Worm (Caenorhabditis elegans) whole organism, L4/young adult: Measurements from ENCODE around the gene F46C5.7.

Experiments
- W03F9.2 ChIP-seq: fragments of 150-350 bp; optimal IDR thresholded peaks from 2 replicates; lab custom pipeline; 2014; ENCODE audit warnings: missing biosample characterization, missing genetic modification characterization
- dao-5 ChIP-seq: sonication (generic microtip); optimal IDR thresholded peaks from 2 replicates; lab custom pipeline; 2016; ENCODE audit warnings: missing genotype, missing genetic modification characterization, moderate library complexity, missing compliant biosample characterization
- him-1 ChIP-seq: sonication (generic microtip); optimal IDR thresholded peaks from 2 replicates; lab custom pipeline; 2016; ENCODE audit warnings: missing genotype, missing genetic modification reagents, missing genetic modification characterization, missing compliant biosample characterization

The F46C5.7 gene

DNA sequence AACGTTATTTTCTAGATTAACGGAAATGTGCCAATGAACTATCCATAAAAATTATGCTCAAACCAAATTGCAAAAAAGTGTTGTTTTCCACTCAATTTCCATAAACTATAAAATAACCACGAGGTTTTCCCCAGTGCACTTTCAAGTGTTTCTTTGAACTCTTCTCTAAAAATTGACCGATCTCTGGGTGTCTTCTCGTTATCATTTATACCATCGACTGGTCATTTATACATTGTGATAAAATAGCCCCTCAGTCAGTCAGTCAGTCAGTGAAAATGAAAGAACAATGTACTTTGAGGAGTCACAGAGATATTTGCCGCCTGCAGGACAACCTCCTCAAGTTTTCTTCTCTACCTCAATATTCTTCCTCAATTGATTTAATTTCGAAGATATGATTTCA lies 6.8 kb downstream of the F46C5.7 start:
- no peak for TF ChIP-seq dao-5 (tag; lab: Kevin White, UChicago)
- TF ChIP-seq him-1 (tag; lab: Kevin White, UChicago): no peak
- no peak for TF ChIP-seq W03F9.2 (tag; lab: Kevin White, UChicago)

DNA sequence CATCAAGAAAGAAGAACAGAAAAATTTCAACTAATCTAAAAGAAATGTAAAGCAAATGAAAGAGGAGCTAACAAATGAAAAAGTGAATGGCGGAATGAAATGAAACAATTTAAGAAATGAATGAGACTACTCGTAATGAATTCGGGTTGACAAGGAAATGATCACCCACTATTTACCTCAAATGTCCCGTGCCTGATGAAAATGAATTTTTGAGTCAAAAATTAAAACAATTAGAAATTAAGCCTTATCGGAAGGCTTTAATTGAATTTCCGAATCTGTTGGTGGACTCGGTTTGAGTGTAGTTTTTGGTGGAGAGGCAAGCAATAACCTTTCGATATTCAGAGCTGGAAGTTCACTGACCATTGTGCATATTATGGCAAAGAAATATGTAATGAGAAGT lies 9.9 kb downstream of the F46C5.7 start:
- TF ChIP-seq W03F9.2 (tag; lab: Kevin White, UChicago) (no peak), him-1 (tag; lab: Kevin White, UChicago) (no peak), dao-5 (tag; lab: Kevin White, UChicago) (no peak)

DNA sequence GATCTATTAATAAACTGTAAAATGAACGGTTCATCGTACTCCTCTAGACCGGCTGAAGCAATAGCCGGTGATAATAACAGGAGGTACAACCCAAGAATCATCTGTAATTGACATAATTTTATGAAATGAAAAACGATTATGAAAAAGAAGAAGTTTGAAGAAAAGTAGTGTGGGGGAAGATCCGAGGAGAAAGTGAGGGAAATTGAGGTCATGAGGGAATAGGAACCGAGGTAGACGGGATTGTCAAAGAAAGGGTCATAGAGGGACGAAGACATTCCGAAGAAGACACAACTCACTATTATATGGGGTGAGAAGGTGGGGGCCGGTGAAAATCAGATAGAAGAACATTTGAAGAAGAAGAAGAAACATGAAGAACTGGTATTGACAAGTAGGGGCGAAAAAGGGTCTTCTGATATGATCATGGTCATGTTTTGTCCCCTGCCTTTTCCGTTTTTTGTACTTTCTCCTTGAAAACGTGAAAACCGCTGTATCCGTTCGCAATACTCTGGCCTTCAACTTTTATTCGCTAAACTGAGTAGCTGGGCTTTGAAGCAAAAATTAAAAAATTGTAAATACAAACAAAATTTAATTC lies 13.0 kb downstream of the F46C5.7 start, which contains the start of gene oac-46:
TSS of gene oac-46 (minus strand) at position 101 of the 592 bp plus-strand sequence.
- TF ChIP-seq him-1 (tag; lab: Kevin White, UChicago) (no peak), dao-5 (tag; lab: Kevin White, UChicago) (no peak), W03F9.2 (tag; lab: Kevin White, UChicago) (no peak)

DNA sequence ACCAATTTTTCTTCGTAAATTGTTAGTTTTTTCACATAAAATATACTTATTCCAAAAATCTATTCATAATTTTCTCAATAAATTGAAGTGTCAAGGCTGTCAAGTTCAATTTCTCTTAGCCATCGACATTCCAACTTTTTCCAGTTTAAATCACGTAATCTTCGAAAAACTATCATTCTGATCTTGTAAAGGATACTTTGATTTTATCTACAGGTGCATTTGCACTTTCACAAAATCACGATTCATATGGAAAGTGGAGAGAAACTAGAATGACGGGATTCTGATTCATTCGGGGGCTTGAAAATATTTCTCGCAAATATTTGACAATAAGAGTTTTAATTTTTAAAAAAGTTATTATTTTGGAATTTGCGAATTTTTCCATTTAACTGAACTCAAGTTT lies 14.1 kb downstream of the F46C5.7 start:
- TF ChIP-seq him-1 (tag; lab: Kevin White, UChicago) (no peak), W03F9.2 (tag; lab: Kevin White, UChicago) (no peak), dao-5 (tag; lab: Kevin White, UChicago) (no peak)

DNA sequence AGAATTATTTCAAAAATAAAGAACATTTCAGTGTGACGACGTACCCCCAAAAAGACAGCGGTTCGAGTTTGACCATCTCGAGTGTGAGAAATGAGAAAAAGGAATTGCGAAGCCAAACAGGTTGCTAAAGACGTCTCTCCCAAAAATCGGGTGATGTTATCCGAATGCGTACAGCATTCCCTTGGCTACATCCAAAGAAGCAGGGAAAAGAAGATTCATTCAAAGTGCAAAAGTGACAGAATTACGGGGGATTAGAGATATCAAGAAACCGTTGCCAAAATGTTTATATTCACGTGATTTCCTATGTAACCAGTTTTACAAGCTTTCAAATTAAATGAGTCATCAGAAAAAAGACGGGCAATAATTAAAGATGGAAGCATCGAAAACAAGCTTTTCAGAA lies 14.8 kb downstream of the F46C5.7 start:
- TF ChIP-seq W03F9.2 (tag; lab: Kevin White, UChicago) (no peak), dao-5 (tag; lab: Kevin White, UChicago) (no peak)

DNA sequence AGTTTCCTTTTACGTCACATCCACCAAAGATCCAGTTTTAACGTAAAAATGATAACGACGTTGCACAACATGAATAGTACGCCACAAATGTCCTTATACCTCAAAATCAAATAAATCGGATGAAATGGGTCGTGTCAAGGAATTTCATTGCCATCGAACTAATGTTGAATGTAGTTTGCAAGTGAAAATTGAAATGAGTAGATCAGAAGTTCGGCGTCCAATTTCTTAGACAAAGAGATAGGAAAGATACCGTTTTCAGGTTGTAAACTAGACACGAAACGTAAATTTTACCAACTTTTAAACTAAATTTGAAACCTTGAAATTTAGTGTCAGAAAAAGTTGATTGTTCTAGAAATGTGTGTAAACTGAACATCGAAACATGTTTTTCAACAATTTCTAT lies 15.7 kb downstream of the F46C5.7 start:
- TF ChIP-seq W03F9.2 (tag; lab: Kevin White, UChicago) (no peak), dao-5 (tag; lab: Kevin White, UChicago) (no peak), him-1 (tag; lab: Kevin White, UChicago) (no peak)

DNA sequence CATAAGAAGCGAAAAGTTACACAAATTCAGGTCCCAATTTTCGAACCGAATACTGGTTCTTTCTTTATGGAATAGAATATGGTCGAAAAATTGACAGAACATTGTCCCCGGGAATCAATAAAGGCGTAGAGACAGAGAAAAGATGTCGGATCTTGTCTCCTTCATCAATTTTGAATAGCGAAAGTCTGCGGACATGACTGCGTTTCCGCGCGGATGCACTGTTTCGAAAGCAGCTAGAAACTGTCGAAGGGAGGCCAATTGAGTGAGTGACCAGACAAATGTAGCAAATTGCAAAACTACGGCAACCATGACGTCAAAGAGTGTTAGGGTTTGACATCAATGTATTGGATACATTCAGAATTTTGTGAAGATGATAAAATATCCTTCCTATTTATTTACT lies 17.4 kb downstream of the F46C5.7 start:
- no peak for TF ChIP-seq W03F9.2 (tag; lab: Kevin White, UChicago)
- TF ChIP-seq him-1 (tag; lab: Kevin White, UChicago): no peak
- TF ChIP-seq dao-5 (tag; lab: Kevin White, UChicago): no peak

DNA sequence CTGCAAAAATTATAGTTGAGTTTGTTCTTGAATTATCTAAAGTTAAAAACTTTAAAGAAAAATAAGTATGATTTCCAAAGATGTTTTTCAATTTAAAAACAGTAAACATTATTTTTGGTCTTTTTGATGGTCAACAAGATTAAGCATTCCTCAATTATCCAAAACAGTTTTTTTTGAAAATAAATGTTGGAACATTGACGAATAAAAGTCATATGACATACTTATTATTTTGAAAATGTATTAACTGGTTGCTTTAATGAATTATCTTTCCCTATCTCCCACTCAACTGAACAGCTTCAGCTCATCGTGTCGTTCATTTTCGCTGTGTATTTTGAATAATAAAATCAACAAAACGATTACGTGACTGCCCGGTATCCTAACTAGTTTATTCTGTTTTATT lies 17.9 kb downstream of the F46C5.7 start:
- TF ChIP-seq dao-5 (tag; lab: Kevin White, UChicago): no peak
- TF ChIP-seq W03F9.2 (tag; lab: Kevin White, UChicago): no peak
- TF ChIP-seq him-1 (tag; lab: Kevin White, UChicago): no peak

DNA sequence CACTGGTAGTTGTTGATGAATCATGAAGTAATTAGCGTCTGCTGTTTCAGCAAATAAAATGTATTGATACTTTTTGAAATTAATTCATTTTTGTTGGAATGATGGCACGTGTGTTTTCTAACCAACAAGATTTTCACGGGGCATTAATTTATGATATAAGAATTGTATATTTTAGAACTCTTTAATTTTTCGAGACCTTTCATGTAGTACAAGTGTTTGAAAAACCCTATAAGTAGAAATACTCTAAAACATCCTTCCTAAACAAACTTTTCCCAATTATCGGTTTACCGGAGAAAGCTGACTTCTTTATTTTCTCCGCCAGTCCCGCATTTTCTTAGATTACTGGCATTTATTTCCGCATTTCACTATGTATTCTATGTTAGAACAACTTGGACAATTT lies 20.5 kb downstream of the F46C5.7 start, which contains the start of gene snb-6:
TSS of gene snb-6 (minus strand) at position 101 of the 400 bp plus-strand sequence.
- TF ChIP-seq him-1 (tag; lab: Kevin White, UChicago) (no peak), dao-5 (tag; lab: Kevin White, UChicago) (no peak)

DNA sequence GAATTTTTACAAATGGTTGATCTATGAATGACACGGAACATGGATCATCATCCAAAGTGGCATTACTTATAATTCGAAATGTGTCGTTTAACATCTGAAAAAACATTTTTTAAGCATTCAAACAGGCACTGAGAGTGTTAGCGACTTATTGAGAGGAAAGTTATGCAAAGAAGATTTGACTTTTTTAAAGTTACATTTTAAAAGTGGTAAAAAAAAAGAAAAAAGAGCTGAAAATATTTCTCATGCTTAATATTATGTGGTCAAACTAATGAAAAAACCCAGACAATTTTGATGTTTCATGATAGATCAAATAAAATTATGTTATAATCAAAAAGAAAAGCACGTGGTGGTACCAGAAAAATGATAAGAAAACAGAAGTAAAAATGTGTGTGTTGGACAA lies 26.0 kb downstream of the F46C5.7 start, which contains the start of gene npr-20:
TSS of gene npr-20 (minus strand) at position 101 of the 400 bp plus-strand sequence.
- TF ChIP-seq dao-5 (tag; lab: Kevin White, UChicago): no peak
- no peak for TF ChIP-seq W03F9.2 (tag; lab: Kevin White, UChicago)
- TF ChIP-seq him-1 (tag; lab: Kevin White, UChicago): no peak

DNA sequence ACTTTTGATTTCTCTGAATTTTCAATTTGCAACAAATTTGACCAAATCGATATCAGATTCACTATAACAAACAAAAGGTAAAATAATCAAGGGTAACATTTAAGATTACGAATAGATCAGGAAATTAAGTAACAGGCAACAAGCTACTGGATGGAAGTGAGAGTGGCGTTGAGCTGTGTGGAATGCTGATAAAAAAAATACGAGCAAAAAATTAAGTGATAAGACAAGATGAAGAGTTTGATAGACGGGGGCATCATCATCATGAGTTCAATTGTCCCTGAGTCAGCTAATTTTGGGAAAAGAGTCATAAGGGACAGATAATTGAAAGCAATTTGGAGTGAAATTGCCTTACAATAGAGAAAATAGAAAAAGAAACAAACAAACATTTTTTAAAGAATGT lies 27.7 kb downstream of the F46C5.7 start:
- TF ChIP-seq W03F9.2 (tag; lab: Kevin White, UChicago) (no peak), him-1 (tag; lab: Kevin White, UChicago) (no peak), dao-5 (tag; lab: Kevin White, UChicago) (no peak)

DNA sequence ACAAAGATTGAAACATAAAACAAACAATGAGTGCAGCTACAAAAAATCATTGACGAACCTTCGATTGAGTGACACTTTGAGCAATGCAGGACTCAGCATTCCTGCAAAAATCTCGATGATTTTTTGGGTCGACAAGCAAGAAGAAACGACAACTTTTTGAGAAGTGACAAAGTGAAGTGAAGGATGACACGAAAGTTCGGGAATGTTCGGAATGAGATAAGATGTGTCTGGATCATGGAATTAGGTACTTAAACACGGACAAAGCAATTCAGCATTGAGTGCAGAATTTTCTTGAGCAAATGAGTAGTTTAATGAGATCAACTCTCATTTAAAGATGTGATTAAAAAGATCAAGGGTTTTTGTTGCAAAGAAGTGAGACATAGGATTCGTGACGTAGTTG lies 34.7 kb downstream of the F46C5.7 start, which contains the start of gene T07D4.2:
TSS of gene T07D4.2 (minus strand) at position 101 of the 400 bp plus-strand sequence.
- TF ChIP-seq W03F9.2 (tag; lab: Kevin White, UChicago) (no peak), him-1 (tag; lab: Kevin White, UChicago) (no peak), dao-5 (tag; lab: Kevin White, UChicago) (no peak)

DNA sequence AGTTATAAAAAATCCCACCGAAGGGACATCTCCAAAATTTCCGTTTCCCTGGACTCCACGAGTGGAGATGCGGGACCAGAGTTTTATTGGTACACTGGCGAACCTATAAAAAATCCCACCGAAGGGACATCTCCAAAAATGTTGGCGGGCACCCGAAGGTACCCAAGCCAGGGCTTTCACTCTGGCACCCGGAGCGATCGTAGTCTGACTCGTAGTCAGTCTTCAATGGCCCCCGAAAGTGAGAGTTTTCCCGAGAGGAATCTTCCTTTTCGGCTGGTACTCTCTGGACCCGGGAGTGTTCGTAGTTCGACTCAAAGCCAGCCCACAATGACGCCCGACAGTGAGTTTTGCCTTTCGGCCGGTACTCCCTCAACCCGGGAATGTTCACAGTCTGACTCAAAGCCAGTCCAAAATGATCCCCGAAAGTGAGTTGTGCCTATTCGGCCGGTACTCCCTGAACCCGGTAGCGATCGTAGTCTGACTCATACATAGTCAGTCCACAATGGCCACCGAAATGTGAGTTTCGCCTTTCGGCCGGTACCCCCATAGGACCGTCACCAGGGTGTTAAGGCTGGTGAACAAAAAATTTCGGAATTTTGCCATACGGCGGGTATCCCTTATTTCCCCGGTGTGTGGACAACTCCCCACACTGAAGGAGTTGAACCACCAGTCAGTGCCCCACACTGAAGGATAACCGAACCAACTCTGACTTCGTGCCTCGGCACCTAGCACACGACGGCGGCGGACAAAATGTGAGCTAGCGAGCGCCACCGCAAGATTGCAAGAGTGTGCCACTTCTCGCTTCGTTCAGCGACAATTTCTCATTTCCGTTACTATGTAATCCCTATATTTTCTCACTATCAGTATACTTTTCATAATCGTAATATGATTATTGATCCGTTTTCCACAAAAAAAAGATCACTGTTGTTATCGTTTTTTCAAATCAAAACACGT lies 38.2 kb downstream of the F46C5.7 start:
- TF ChIP-seq him-1 (tag; lab: Kevin White, UChicago) (no peak), W03F9.2 (tag; lab: Kevin White, UChicago) (no peak), dao-5 (tag; lab: Kevin White, UChicago) (no peak)
